Fruit fly (Drosophila melanogaster): ENCODE measurements around the gene CG42526.

The CG42526 gene

dm6 chr3L:9422636-9423419 is 12.4 kb downstream of the CG42526 start, which contains the start of gene aay (continued):
- TF ChIP-seq croc (GFP tag; conservative IDR thresholded peaks at IDR 0.05), result peak; percentile 98
- TF ChIP-seq fu2 (GFP tag; optimal IDR thresholded peaks at IDR 0.05), result peak; percentile 96
- TF ChIP-seq slbo (GFP tag; IDR thresholded peaks at IDR 0.05), result peak; percentile 99
- TF ChIP-seq CG16863 (GFP tag; optimal IDR thresholded peaks at IDR 0.05), result peak; percentile 97
- TF ChIP-seq sd (tag; optimal IDR thresholded peaks at IDR 0.05), result peak; percentile 96
- peak; percentile 99 for TF ChIP-seq CG13775 (GFP tag; optimal IDR thresholded peaks at IDR 0.05)
- peak; percentile 78 for TF ChIP-seq disco-r (GFP tag; optimal IDR thresholded peaks at IDR 0.05)
- peak; percentile 99 for TF ChIP-seq CG12659 (GFP tag; optimal IDR thresholded peaks at IDR 0.05)
- TF ChIP-seq CG31388 (GFP tag; optimal IDR thresholded peaks at IDR 0.05), result peak; percentile 96
- peak; percentile 97 for TF ChIP-seq CG34376 (GFP tag; optimal IDR thresholded peaks at IDR 0.05)
- TF ChIP-seq CG6272 (GFP tag; IDR thresholded peaks at IDR 0.05), result peak; percentile 97
- TF ChIP-seq kah (GFP tag; optimal IDR thresholded peaks at IDR 0.05), result peak; percentile 97
- peak; percentile 90 for TF ChIP-seq CG43689 (GFP tag; IDR thresholded peaks at IDR 0.05)
- TF ChIP-seq Sin3A (optimal IDR thresholded peaks at IDR 0.05), result no peak
- TF ChIP-seq pnt (GFP tag; optimal IDR thresholded peaks at IDR 0.05), result peak; percentile 95
- no peak for TF ChIP-seq HLHmδ (GFP tag; optimal IDR thresholded peaks at IDR 0.05)
- TF ChIP-seq ab (GFP tag; optimal IDR thresholded peaks at IDR 0.05), result peak; percentile 82
- TF ChIP-seq chn (GFP tag; optimal IDR thresholded peaks at IDR 0.05), result peak; percentile 98
- peak; percentile 94 for TF ChIP-seq da (GFP tag; optimal IDR thresholded peaks at IDR 0.05)
- peak; percentile 99 for TF ChIP-seq CG7839 (tag; optimal IDR thresholded peaks at IDR 0.05)
- TF ChIP-seq eyg (GFP tag; optimal IDR thresholded peaks at IDR 0.05), result peak; percentile 98
- TF ChIP-seq org-1 (GFP tag; optimal IDR thresholded peaks at IDR 0.05), result peak; percentile 99
- TF ChIP-seq CG4730 (GFP tag; IDR thresholded peaks at IDR 0.05), result peak; percentile 97
- peak; percentile 97 for TF ChIP-seq CG4328 (GFP tag; optimal IDR thresholded peaks at IDR 0.05)
- TF ChIP-seq ATbp (GFP tag; optimal IDR thresholded peaks at IDR 0.05), result peak; percentile 99
- TF ChIP-seq CG1792 (GFP tag; optimal IDR thresholded peaks at IDR 0.05), result peak; percentile 97
- peak; percentile 97 for TF ChIP-seq CG8089 (GFP tag; optimal IDR thresholded peaks at IDR 0.05)
- peak; percentile 99 for TF ChIP-seq D19A (tag; optimal IDR thresholded peaks at IDR 0.05)
- TF ChIP-seq bbx (GFP tag; IDR thresholded peaks at IDR 0.05; ENCODE audit: partially characterized antibody), result 0 out of 2 replicates have a peak, but pooled peaks have one; percentile 40
- TF ChIP-seq CG2202 (tag; optimal IDR thresholded peaks at IDR 0.05), result peak; percentile 99
- TF ChIP-seq CG3163 (GFP tag; optimal IDR thresholded peaks at IDR 0.05), result peak; percentile 89
- peak; percentile 98 for TF ChIP-seq CG11504 (tag; optimal IDR thresholded peaks at IDR 0.05)
- TF ChIP-seq CG8388 (GFP tag; optimal IDR thresholded peaks at IDR 0.05), result peak; percentile 99
- peak; percentile 98 for TF ChIP-seq CG11695 (GFP tag; IDR thresholded peaks at IDR 0.05)
- peak; percentile 98 for TF ChIP-seq CG15601 (tag; optimal IDR thresholded peaks at IDR 0.05)
- peak; percentile 94 for TF ChIP-seq emc (GFP tag; optimal IDR thresholded peaks at IDR 0.05)
- TF ChIP-seq yki (optimal IDR thresholded peaks at IDR 0.05), result no peak
- peak; percentile 97 for TF ChIP-seq tx (GFP tag; optimal IDR thresholded peaks at IDR 0.05)
- TF ChIP-seq CG8924 (tag; optimal IDR thresholded peaks at IDR 0.05), result peak; percentile 100
- TF ChIP-seq lov (optimal IDR thresholded peaks at IDR 0.05), result peak; percentile 42
- peak; percentile 98 for TF ChIP-seq lov (GFP tag; IDR thresholded peaks at IDR 0.05)
- TF ChIP-seq CG34422 (GFP tag; IDR thresholded peaks at IDR 0.05), result peak; percentile 98
- peak; percentile 93; the same call in 3 of the 4 replicates for TF ChIP-seq chinmo (GFP tag; IDR thresholded peaks at IDR 0.05; ENCODE audit: partially characterized antibody)
- TF ChIP-seq lbe (GFP tag; optimal IDR thresholded peaks at IDR 0.05), result peak; percentile 97
- peak; percentile 100 for TF ChIP-seq sens (GFP tag)
- TF ChIP-seq crp (GFP tag; optimal IDR thresholded peaks at IDR 0.05), result peak in 1 of 2 experiments; percentile 75
- peak; percentile 87 for TF ChIP-seq ash1 (GFP tag; optimal IDR thresholded peaks at IDR 0.05)
- peak; percentile 94 for TF ChIP-seq B-H2 (GFP tag; optimal IDR thresholded peaks at IDR 0.05)
- TF ChIP-seq CrebB (tag; optimal IDR thresholded peaks at IDR 0.05), result peak; percentile 99
- TF ChIP-seq slp2 (GFP tag; optimal IDR thresholded peaks at IDR 0.05), result peak; percentile 98
